Fruit fly (Drosophila melanogaster): ENCODE data around the gene Cpr64Ac.

DNA sequence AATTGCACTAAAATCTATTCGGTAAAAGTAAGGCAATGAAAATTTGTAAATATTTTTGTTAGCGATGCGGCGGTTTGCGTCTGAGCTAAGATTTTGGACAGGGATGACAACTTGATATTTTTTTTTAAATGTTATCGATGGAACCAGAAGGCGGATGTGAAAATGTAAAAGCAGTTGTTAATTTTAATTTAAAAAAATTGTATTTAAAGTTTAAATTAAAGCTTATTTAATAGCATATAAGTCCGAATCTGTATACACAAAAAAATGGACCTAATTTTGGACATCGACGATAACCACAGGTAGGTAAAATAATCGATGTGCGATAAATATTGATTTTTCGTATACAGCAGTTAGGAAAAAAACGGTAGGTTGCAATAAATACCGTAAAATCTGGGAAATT lies 49.7 kb upstream of the Cpr64Ac start, which contains the start of the genes CG11586 and VhaM9.7-a:
- TF ChIP-seq CG6163 (GFP tag; IDR thresholded peaks at IDR 0.05), result no peak
- no peak for TF ChIP-seq CG11294 (GFP tag; IDR thresholded peaks at IDR 0.05)
- no peak for TF ChIP-seq CG8319 (GFP tag; optimal IDR thresholded peaks at IDR 0.05)
- no peak for TF ChIP-seq spab (GFP tag; optimal IDR thresholded peaks at IDR 0.05)
- TF ChIP-seq CG9139 (GFP tag; optimal IDR thresholded peaks at IDR 0.05), result no peak
- no peak for TF ChIP-seq OdsH (GFP tag; optimal IDR thresholded peaks at IDR 0.05)
- TF ChIP-seq Hr4 (GFP tag; optimal IDR thresholded peaks at IDR 0.05), result peak; percentile 10
